Fruit fly (Drosophila melanogaster) whole organism, wandering third instar larva: Measurements from ENCODE around the gene CG14695.

ENCODE experiments used
- Myc ChIP-seq: fragments of >200 bp; optimal IDR thresholded peaks from 2 replicates; lab custom pipeline; 2017
- fru ChIP-seq: fragments of 200-800 bp; sonication (Bioruptor generic); optimal IDR thresholded peaks from 3 replicates; lab custom pipeline; 2016; ENCODE audit warnings: missing biosample characterization, mild to moderate bottlenecking, missing genetic modification characterization
- h ChIP-seq: fragments of 200-800 bp; sonication (Bioruptor generic); optimal IDR thresholded peaks from 3 replicates; lab custom pipeline; 2016; ENCODE audit warnings: missing biosample characterization, mild to moderate bottlenecking, missing genetic modification characterization
- usp ChIP-seq: fragments of >200 bp; optimal IDR thresholded peaks from 2 replicates; lab custom pipeline; 2017; ENCODE audit warnings: missing biosample characterization, missing genetic modification characterization

DNA sequence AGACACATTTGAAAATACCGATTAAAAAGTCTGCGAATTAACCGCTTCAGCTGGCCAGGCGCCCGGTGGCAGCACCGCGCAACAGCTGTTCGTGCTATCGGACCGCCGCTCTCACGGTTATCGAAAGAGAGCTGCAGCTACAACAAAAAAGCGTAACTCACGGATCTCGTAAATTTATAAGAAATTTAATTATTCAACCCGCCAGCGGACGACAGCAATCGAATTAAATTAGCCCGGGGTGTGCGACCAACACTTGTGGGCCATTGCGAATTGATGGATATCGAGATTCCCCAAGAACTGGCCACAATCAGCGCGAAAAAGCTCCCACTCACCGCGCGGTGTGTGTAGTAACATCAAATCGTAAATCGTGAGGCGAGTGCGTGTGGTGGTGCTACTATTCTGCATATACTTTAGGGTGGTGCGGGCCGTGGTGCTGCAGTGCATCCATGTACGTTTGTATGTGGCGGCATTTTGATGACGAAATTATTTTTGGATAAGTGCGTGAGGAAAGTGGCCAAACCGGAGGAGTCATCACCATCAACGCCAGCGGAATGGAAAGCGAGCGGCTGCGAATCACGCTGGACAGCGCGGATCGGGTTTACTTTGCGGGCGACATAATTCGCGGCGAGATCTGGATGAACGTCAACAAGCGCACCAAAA, 6.4 kb upstream of the CG14695 start, which contains the start of gene Leash:
- TF ChIP-seq h (GFP tag; lab: Kevin White, UChicago) (no peak), Myc (lab: Kevin White, UChicago) (no peak), fru (GFP tag; lab: Kevin White, UChicago) (no peak), usp (GFP tag; lab: Kevin White, UChicago) (no peak)
